5 fruit fly cellular contexts compared by ENCODE assay signal in genomic region chr3R:25493294-25494187, dm6.
TF ChIP-seq lines count a peak whose summit lies in the region.

No protein-coding gene starts in this region.

- peak; percentile 20 for TF ChIP-seq CTCF in whole organism, embryonic (GFP tag; optimal IDR thresholded peaks at IDR 0.05; lab: Kevin White, UChicago)

TF ChIP-seq in whole organism, adult, 20 proteins besides CTCF, POLR2A, EP300 and RAD21:
- TF ChIP-seq tj (GFP tag; optimal IDR thresholded peaks at IDR 0.05; lab: Kevin White, UChicago) (peak; percentile 81), CG7101 (tag; optimal IDR thresholded peaks at IDR 0.05; lab: Kevin White, UChicago) (peak; percentile 26), toe (GFP tag; optimal IDR thresholded peaks at IDR 0.05; lab: Kevin White, UChicago) (peak; percentile 1), bab1 (GFP tag; optimal IDR thresholded peaks at IDR 0.05; lab: Kevin White, UChicago) (peak; percentile 15), pad (GFP tag; optimal IDR thresholded peaks at IDR 0.05; lab: Kevin White, UChicago) (peak; percentile 5), cnc (optimal IDR thresholded peaks at IDR 0.05; lab: Kevin White, UChicago) (no peak), CG14711 (tag; optimal IDR thresholded peaks at IDR 0.05; lab: Kevin White, UChicago) (peak; percentile 58), CG12768 (GFP tag; optimal IDR thresholded peaks at IDR 0.05; lab: Kevin White, UChicago) (peak; percentile 25), Crg-1 (GFP tag; optimal IDR thresholded peaks at IDR 0.05; lab: Kevin White, UChicago) (peak; percentile 34), Clk (GFP tag; optimal IDR thresholded peaks at IDR 0.05; lab: Kevin White, UChicago) (no peak), ovo (GFP tag; optimal IDR thresholded peaks at IDR 0.05; lab: Kevin White, UChicago) (no peak), kay (GFP tag; lab: Kevin White, UChicago; ENCODE audit: borderline replicate concordance) (peak; percentile 98), cic (GFP tag; optimal IDR thresholded peaks at IDR 0.05; lab: Kevin White, UChicago) (no peak)

TF ChIP-seq in whole organism, embryonic, 481 proteins besides CTCF, POLR2A, EP300 and RAD21 (continues in another document):
- TF ChIP-seq CG2889 (GFP tag; IDR thresholded peaks at IDR 0.05; lab: Robert Waterston, UW) = no peak
- no peak for TF ChIP-seq CG10543 (GFP tag; optimal IDR thresholded peaks at IDR 0.05; lab: Kevin White, UChicago)
- TF ChIP-seq MTF-1 (GFP tag; optimal IDR thresholded peaks at IDR 0.05; lab: Kevin White, UChicago; ENCODE audit: borderline replicate concordance) = no peak
- TF ChIP-seq crc (GFP tag; optimal IDR thresholded peaks at IDR 0.05; lab: Kevin White, UChicago) = no peak
- peak; percentile 11 for TF ChIP-seq Nf-YC (tag; optimal IDR thresholded peaks at IDR 0.05; lab: Kevin White, UChicago)
- TF ChIP-seq schlank (tag; optimal IDR thresholded peaks at IDR 0.05; lab: Kevin White, UChicago) = no peak
- no peak for TF ChIP-seq CG14860 (GFP tag; IDR thresholded peaks at IDR 0.05; lab: Robert Waterston, UW; ENCODE audit: partially characterized antibody)
- TF ChIP-seq pzg (GFP tag; optimal IDR thresholded peaks at IDR 0.05; lab: Kevin White, UChicago) = peak; percentile 30
- peak; percentile 44 for TF ChIP-seq CG15514 (GFP tag; optimal IDR thresholded peaks at IDR 0.05; lab: Kevin White, UChicago)
- TF ChIP-seq Hsf (GFP tag; optimal IDR thresholded peaks at IDR 0.05; lab: Kevin White, UChicago) = no peak
- TF ChIP-seq stc (GFP tag; IDR thresholded peaks at IDR 0.05; lab: Robert Waterston, UW) = no peak
- no peak for TF ChIP-seq Dfd (GFP tag; optimal IDR thresholded peaks at IDR 0.05; lab: Kevin White, UChicago)
- peak; percentile 7 for TF ChIP-seq CG34376 (GFP tag; optimal IDR thresholded peaks at IDR 0.05; lab: Kevin White, UChicago)
- TF ChIP-seq CG15696 (tag; optimal IDR thresholded peaks at IDR 0.05; lab: Kevin White, UChicago) = no peak
- peak in 1 of 2 experiments; percentile 71 for TF ChIP-seq Pdp1 (GFP tag; optimal IDR thresholded peaks at IDR 0.05; lab: Kevin White, UChicago)
- peak; percentile 51 for TF ChIP-seq stwl (tag; optimal IDR thresholded peaks at IDR 0.05; lab: Kevin White, UChicago)
- no peak for TF ChIP-seq CG17359 (tag; optimal IDR thresholded peaks at IDR 0.05; lab: Kevin White, UChicago)
- no peak for TF ChIP-seq phol (tag; optimal IDR thresholded peaks at IDR 0.05; lab: Kevin White, UChicago)
- peak; percentile 2 for TF ChIP-seq CG11504 (tag; optimal IDR thresholded peaks at IDR 0.05; lab: Kevin White, UChicago)
- TF ChIP-seq CG31224 (GFP tag; IDR thresholded peaks at IDR 0.05; lab: Robert Waterston, UW) = no peak

TF ChIP-seq in whole organism, prepupa, 60 proteins besides CTCF, POLR2A, EP300 and RAD21 (continues in another document):
- TF ChIP-seq fkh (GFP tag; optimal IDR thresholded peaks at IDR 0.05; lab: Kevin White, UChicago) = no peak
- TF ChIP-seq salr (GFP tag; optimal IDR thresholded peaks at IDR 0.05; lab: Kevin White, UChicago) = peak in 1 of 2 experiments; percentile 25
- peak; percentile 56 for TF ChIP-seq CG16779 (tag; optimal IDR thresholded peaks at IDR 0.05; lab: Kevin White, UChicago)
- peak; percentile 16 for TF ChIP-seq Lpt (GFP tag; optimal IDR thresholded peaks at IDR 0.05; lab: Kevin White, UChicago)
- TF ChIP-seq CG3919 (GFP tag; optimal IDR thresholded peaks at IDR 0.05; lab: Kevin White, UChicago) = peak; percentile 59
- peak; percentile 63 for TF ChIP-seq CG6854 (GFP tag; optimal IDR thresholded peaks at IDR 0.05; lab: Kevin White, UChicago)
- no peak for TF ChIP-seq CG31627 (GFP tag; optimal IDR thresholded peaks at IDR 0.05; lab: Kevin White, UChicago)
- TF ChIP-seq CG11762 (GFP tag; optimal IDR thresholded peaks at IDR 0.05; lab: Kevin White, UChicago; ENCODE audit: insufficient read depth) = peak; percentile 11
- no peak for TF ChIP-seq Hr38 (GFP tag; optimal IDR thresholded peaks at IDR 0.05; lab: Kevin White, UChicago)
- TF ChIP-seq CG11902 (GFP tag; optimal IDR thresholded peaks at IDR 0.05; lab: Kevin White, UChicago) = no peak
- TF ChIP-seq Hr4 (GFP tag; optimal IDR thresholded peaks at IDR 0.05; lab: Kevin White, UChicago) = peak; percentile 9
- no peak for TF ChIP-seq esn (GFP tag; optimal IDR thresholded peaks at IDR 0.05; lab: Kevin White, UChicago)
- peak; percentile 0 for TF ChIP-seq topi (GFP tag; optimal IDR thresholded peaks at IDR 0.05; lab: Kevin White, UChicago)
- peak; percentile 18 for TF ChIP-seq Sox14 (GFP tag; optimal IDR thresholded peaks at IDR 0.05; lab: Kevin White, UChicago)
- TF ChIP-seq CG6808 (GFP tag; optimal IDR thresholded peaks at IDR 0.05; lab: Kevin White, UChicago) = peak; percentile 79
- TF ChIP-seq eg (GFP tag; IDR thresholded peaks at IDR 0.05; lab: Robert Waterston, UW) = no peak; the same call in 2 of the 3 replicates
- TF ChIP-seq net (GFP tag; optimal IDR thresholded peaks at IDR 0.05; lab: Kevin White, UChicago) = peak; percentile 26
- TF ChIP-seq vri (GFP tag; optimal IDR thresholded peaks at IDR 0.05; lab: Kevin White, UChicago) = peak; percentile 19
- TF ChIP-seq svp (GFP tag; lab: Kevin White, UChicago) = peak; percentile 75
- peak; percentile 27 for TF ChIP-seq achi (GFP tag; optimal IDR thresholded peaks at IDR 0.05; lab: Kevin White, UChicago)
- TF ChIP-seq CG8632 (GFP tag; optimal IDR thresholded peaks at IDR 0.05; lab: Kevin White, UChicago) = peak; percentile 4

TF ChIP-seq in whole organism, pupa, 21 proteins besides CTCF, POLR2A, EP300 and RAD21:
- peak; percentile 57 for TF ChIP-seq Pif1A (GFP tag; optimal IDR thresholded peaks at IDR 0.05; lab: Kevin White, UChicago)
- peak; percentile 42 for TF ChIP-seq CG17806 (tag; optimal IDR thresholded peaks at IDR 0.05; lab: Kevin White, UChicago)
- TF ChIP-seq CG8159 (tag; optimal IDR thresholded peaks at IDR 0.05; lab: Kevin White, UChicago) = peak; percentile 41
- peak; percentile 65 for TF ChIP-seq CG14655 (GFP tag; optimal IDR thresholded peaks at IDR 0.05; lab: Kevin White, UChicago)
- TF ChIP-seq D1 (tag; optimal IDR thresholded peaks at IDR 0.05; lab: Kevin White, UChicago) = peak; percentile 66
- no peak for TF ChIP-seq CG10348 (GFP tag; IDR thresholded peaks at IDR 0.05; lab: Robert Waterston, UW)
- TF ChIP-seq CG34367 (tag; optimal IDR thresholded peaks at IDR 0.05; lab: Kevin White, UChicago) = peak; percentile 4
- no peak for TF ChIP-seq CG9948 (tag; optimal IDR thresholded peaks at IDR 0.05; lab: Kevin White, UChicago)
- peak; percentile 39 for TF ChIP-seq CG13204 (GFP tag; optimal IDR thresholded peaks at IDR 0.05; lab: Kevin White, UChicago)
- TF ChIP-seq Ets98B (GFP tag; IDR thresholded peaks at IDR 0.05; lab: Robert Waterston, UW) = no peak
- TF ChIP-seq gl (tag; optimal IDR thresholded peaks at IDR 0.05; lab: Kevin White, UChicago) = peak; percentile 82
- 0 out of 3 replicates have a peak, but pooled peaks have one; percentile 25 for TF ChIP-seq CG4496 (GFP tag; IDR thresholded peaks at IDR 0.05; lab: Robert Waterston, UW)
- TF ChIP-seq CG8301 (tag; optimal IDR thresholded peaks at IDR 0.05; lab: Kevin White, UChicago) = peak; percentile 57
- peak; percentile 38; the same call in 1 of the 2 replicates for TF ChIP-seq CG12605 (GFP tag; IDR thresholded peaks at IDR 0.05; lab: Robert Waterston, UW)
- TF ChIP-seq Snoo (tag; optimal IDR thresholded peaks at IDR 0.05; lab: Kevin White, UChicago) = peak; percentile 33
- TF ChIP-seq Pif1B (GFP tag; optimal IDR thresholded peaks at IDR 0.05; lab: Kevin White, UChicago) = peak; percentile 71
- TF ChIP-seq CG32121 (GFP tag; IDR thresholded peaks at IDR 0.05; lab: Robert Waterston, UW) = 0 out of 2 replicates have a peak, but pooled peaks have one; percentile 25
- no peak for TF ChIP-seq CG15710 (tag; optimal IDR thresholded peaks at IDR 0.05; lab: Kevin White, UChicago)
- no peak for TF ChIP-seq EcR (GFP tag; optimal IDR thresholded peaks at IDR 0.05; lab: Kevin White, UChicago)
- TF ChIP-seq rn (GFP tag; IDR thresholded peaks at IDR 0.05; lab: Robert Waterston, UW) = no peak
- TF ChIP-seq fd96Ca (GFP tag; IDR thresholded peaks at IDR 0.05; lab: Robert Waterston, UW) = no peak

TF ChIP-seq in whole organism, wandering third instar larva, 38 proteins besides CTCF, POLR2A, EP300 and RAD21:
- no peak for TF ChIP-seq ey (GFP tag; optimal IDR thresholded peaks at IDR 0.05; lab: Kevin White, UChicago)
- no peak for TF ChIP-seq usp (GFP tag; optimal IDR thresholded peaks at IDR 0.05; lab: Kevin White, UChicago)
- TF ChIP-seq foxo (GFP tag; optimal IDR thresholded peaks at IDR 0.05; lab: Kevin White, UChicago) = no peak
- TF ChIP-seq Sp1 (GFP tag; optimal IDR thresholded peaks at IDR 0.05; lab: Kevin White, UChicago) = no peak
- no peak for TF ChIP-seq CG32264 (GFP tag; optimal IDR thresholded peaks at IDR 0.05; lab: Kevin White, UChicago)
- TF ChIP-seq dl (GFP tag; optimal IDR thresholded peaks at IDR 0.05; lab: Kevin White, UChicago; ENCODE audit: insufficient read depth in 1 of 2, partially characterized antibody in 2 of 2) = no peak
- TF ChIP-seq h (GFP tag; optimal IDR thresholded peaks at IDR 0.05; lab: Kevin White, UChicago) = no peak
- TF ChIP-seq Hnf4 (GFP tag; optimal IDR thresholded peaks at IDR 0.05; lab: Kevin White, UChicago) = peak; percentile 67
- peak; percentile 6 for TF ChIP-seq fru (GFP tag; optimal IDR thresholded peaks at IDR 0.05; lab: Kevin White, UChicago)
- TF ChIP-seq Rel (GFP tag; optimal IDR thresholded peaks at IDR 0.05; lab: Kevin White, UChicago) = peak; percentile 15
- TF ChIP-seq Rel (tag; optimal IDR thresholded peaks at IDR 0.05; lab: Kevin White, UChicago) = peak; percentile 4
- peak; percentile 6 for TF ChIP-seq OdsH (GFP tag; optimal IDR thresholded peaks at IDR 0.05; lab: Kevin White, UChicago)
- no peak for TF ChIP-seq br (GFP tag; optimal IDR thresholded peaks at IDR 0.05; lab: Kevin White, UChicago)
- TF ChIP-seq Dif (GFP tag; optimal IDR thresholded peaks at IDR 0.05; lab: Kevin White, UChicago; ENCODE audit: partially characterized antibody) = no peak
- TF ChIP-seq Vsx2 (GFP tag; optimal IDR thresholded peaks at IDR 0.05; lab: Kevin White, UChicago; ENCODE audit: partially characterized antibody) = peak; percentile 18
- no peak for TF ChIP-seq GATAd (GFP tag; optimal IDR thresholded peaks at IDR 0.05; lab: Kevin White, UChicago)
- peak; percentile 45 for TF ChIP-seq brk (GFP tag; optimal IDR thresholded peaks at IDR 0.05; lab: Kevin White, UChicago)
- no peak for TF ChIP-seq sv (GFP tag; optimal IDR thresholded peaks at IDR 0.05; lab: Kevin White, UChicago)
- peak; percentile 69 for TF ChIP-seq sage (GFP tag; optimal IDR thresholded peaks at IDR 0.05; lab: Kevin White, UChicago)
- no peak for TF ChIP-seq tai (GFP tag; optimal IDR thresholded peaks at IDR 0.05; lab: Kevin White, UChicago)
TF ChIP-seq in whole organism, wandering third instar larva: peak in this region for 7.
